Fruit fly (Drosophila melanogaster) Kc167 (cell line): Measurements from ENCODE around the gene Mnn1.

Experiments used
- Sin3A ChIP-seq: fragments of >200 bp; optimal IDR thresholded peaks from 2 replicates; lab custom pipeline; 2018; ENCODE audit warnings: missing external identifiers
- insv ChIP-seq: fragments of >200 bp; optimal IDR thresholded peaks from 3 replicates; lab custom pipeline; 2018; ENCODE audit warnings: missing external identifiers
- psq ChIP-seq: fragments of >200 bp; optimal IDR thresholded peaks from 2 replicates; lab custom pipeline; 2017; ENCODE audit warnings: missing external identifiers

DNA sequence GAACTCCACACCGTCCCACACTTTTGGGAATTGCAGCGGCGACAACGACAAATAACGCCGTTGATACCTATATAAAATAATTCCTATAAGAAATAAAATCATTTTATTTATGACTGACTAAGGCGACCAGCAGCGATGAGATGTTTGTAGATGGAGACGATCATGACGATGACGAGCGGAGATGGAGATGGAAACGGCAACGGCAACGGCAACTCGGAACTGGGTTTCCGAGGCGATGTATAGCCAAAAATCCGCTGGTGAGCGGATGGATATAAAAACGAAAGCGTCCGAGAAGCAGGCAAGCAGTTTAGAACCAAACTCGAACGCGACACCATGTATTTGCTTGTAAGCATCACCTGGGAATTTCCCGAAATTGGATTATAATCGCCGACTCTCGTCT lies 34.7 kb upstream of the Mnn1 start, which contains the start of gene Pcp:
- TF ChIP-seq Sin3A (lab: Kevin White, UChicago) (no peak), insv (no peak), psq (no peak)
